Worm (Caenorhabditis elegans): ENCODE measurements around the gene C27D6.1.
A peak's percentile ranks its signal among the peaks of the same experiment; 100 is the strongest.

Gene C27D6.1

DNA sequence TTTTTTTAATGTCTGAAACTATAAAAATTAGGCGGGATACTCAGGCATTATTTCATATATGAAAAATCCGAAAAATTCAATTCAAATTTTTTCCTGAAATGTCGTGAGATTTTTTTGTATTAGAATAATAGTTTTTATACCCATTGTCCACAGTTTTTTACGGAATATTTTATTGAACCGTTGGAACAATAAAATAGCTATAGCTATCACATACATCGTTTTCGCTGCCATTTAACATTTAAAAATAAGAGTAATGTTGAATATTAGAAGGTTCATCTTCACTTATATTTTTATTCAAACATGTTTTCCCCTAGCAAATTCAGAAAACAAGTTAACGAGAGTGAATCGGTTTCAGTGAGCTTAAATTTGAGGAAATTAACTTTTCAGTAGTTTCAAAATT, 941 bp upstream of the C27D6.1 start, which contains the start of gene C27D6.15:
Gene C27D6.15 (plus strand): TSS at position 301 of the 400 bp plus-strand sequence.
- TF ChIP-seq hmg-4 (GFP tag; optimal IDR thresholded peaks at IDR 0.05), result no peak
- no peak for TF ChIP-seq pes-1 (GFP tag; IDR thresholded peaks at IDR 0.05)
- TF ChIP-seq ceh-13 (GFP tag; optimal IDR thresholded peaks at IDR 0.05), result no peak
- TF ChIP-seq B0310.2 (tag; optimal IDR thresholded peaks at IDR 0.05), result no peak
- no peak for TF ChIP-seq tra-4 (tag; optimal IDR thresholded peaks at IDR 0.05)
- TF ChIP-seq tbx-37 (GFP tag; conservative IDR thresholded peaks at IDR 0.05), result no peak
- no peak for TF ChIP-seq tbx-11 (GFP tag; IDR thresholded peaks at IDR 0.05)
- TF ChIP-seq scrt-1 (GFP tag; IDR thresholded peaks at IDR 0.05), result no peak
- no peak for TF ChIP-seq ama-1 (optimal IDR thresholded peaks at IDR 0.05)
- no peak for TF ChIP-seq ets-7 (tag; optimal IDR thresholded peaks at IDR 0.05)
- TF ChIP-seq aly-1 (tag; optimal IDR thresholded peaks at IDR 0.05), result no peak
- no peak for TF ChIP-seq F13C5.2 (tag; optimal IDR thresholded peaks at IDR 0.05)
- TF ChIP-seq sea-1 (GFP tag; conservative IDR thresholded peaks at IDR 0.05), result no peak
- no peak for TF ChIP-seq flt-1 (GFP tag; IDR thresholded peaks at IDR 0.05)
- TF ChIP-seq hnd-1 (tag; optimal IDR thresholded peaks at IDR 0.05), result no peak
- no peak for TF ChIP-seq hmbx-1 (tag; optimal IDR thresholded peaks at IDR 0.05)
- TF ChIP-seq ceh-36 (tag; optimal IDR thresholded peaks at IDR 0.05), result no peak

DNA sequence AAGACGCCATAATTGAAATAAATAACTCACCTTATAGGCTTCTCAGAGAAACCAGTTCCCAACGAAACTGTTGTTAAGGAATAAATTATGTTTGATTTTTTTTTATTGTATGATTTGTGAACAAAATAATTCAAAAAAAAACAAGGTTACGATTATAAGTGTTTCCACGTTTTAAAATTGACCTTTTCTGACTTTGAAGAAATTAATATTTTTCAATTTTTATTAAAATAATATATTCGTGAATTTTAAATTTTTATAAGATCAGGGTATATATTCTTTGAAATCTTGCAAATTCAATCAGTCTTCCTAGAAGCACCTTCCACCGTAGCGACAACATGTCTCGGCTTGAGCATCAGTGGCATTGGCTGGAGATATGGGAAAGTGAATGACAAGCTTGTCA, 1.8 kb downstream of the C27D6.1 start, which contains the start of gene C27D6.3:
Gene C27D6.3 (minus strand): TSS at position 101 of the 400 bp plus-strand sequence.
- no peak for TF ChIP-seq pes-1 (GFP tag; IDR thresholded peaks at IDR 0.05)
- TF ChIP-seq tbx-37 (GFP tag; conservative IDR thresholded peaks at IDR 0.05), result no peak
- TF ChIP-seq scrt-1 (GFP tag; IDR thresholded peaks at IDR 0.05), result no peak
- TF ChIP-seq flt-1 (GFP tag; IDR thresholded peaks at IDR 0.05), result no peak
- TF ChIP-seq B0310.2 (tag; optimal IDR thresholded peaks at IDR 0.05), result no peak
- no peak for TF ChIP-seq aly-1 (tag; optimal IDR thresholded peaks at IDR 0.05)
- TF ChIP-seq sea-1 (GFP tag; conservative IDR thresholded peaks at IDR 0.05), result no peak
- TF ChIP-seq hmbx-1 (tag; optimal IDR thresholded peaks at IDR 0.05), result no peak
- TF ChIP-seq tbx-11 (GFP tag; IDR thresholded peaks at IDR 0.05), result no peak
- TF ChIP-seq tra-4 (tag; optimal IDR thresholded peaks at IDR 0.05), result no peak
- TF ChIP-seq F13C5.2 (tag; optimal IDR thresholded peaks at IDR 0.05), result no peak

DNA sequence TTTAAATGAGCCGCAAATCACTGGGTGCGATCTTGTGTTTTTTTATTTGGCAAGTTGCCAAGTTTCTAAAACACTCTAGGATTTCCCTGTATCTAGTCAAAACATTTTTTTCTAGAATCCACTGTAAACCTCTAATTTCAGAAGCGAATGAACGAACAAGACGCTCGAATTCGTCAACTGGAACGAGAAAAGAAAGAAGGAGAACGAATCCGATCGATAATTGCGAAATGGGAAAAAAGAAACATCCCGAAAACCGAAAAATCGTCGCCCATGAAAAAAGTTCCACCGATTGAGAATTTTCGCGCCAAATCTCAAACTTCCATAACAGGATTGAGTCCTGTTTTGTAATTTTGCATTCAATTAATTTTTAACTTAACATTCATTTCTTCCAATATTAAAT, 4.4 kb downstream of the C27D6.1 start:
- TF ChIP-seq hnd-1 (tag; optimal IDR thresholded peaks at IDR 0.05), result no peak
- TF ChIP-seq hmg-4 (GFP tag; optimal IDR thresholded peaks at IDR 0.05), result no peak

DNA sequence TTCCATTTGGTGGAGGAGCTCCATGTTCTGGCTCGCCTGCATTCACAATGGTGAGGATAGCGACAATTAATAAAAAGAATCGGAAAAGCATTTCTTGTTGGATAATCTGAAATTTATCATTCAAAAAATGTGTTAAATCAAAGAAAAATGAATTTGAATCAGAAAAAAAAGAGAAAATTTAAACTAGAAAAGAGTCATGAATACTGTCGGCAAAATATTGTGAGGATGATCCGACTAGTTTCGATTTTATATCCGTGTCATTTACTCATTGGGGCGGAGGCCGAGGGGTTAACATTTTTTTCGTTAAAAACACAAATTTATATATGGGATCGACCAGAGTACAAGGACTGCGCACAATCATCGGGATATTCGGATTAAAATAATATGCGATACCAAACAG, 5.4 kb downstream of the C27D6.1 start, which contains the start of gene C27D6.12:
Gene C27D6.12 (minus strand): TSS at position 101 of the 400 bp plus-strand sequence.
- TF ChIP-seq tra-4 (tag; optimal IDR thresholded peaks at IDR 0.05) (no peak), flt-1 (GFP tag; IDR thresholded peaks at IDR 0.05) (no peak), hmbx-1 (tag; optimal IDR thresholded peaks at IDR 0.05) (no peak), ets-7 (tag; optimal IDR thresholded peaks at IDR 0.05) (no peak)

DNA sequence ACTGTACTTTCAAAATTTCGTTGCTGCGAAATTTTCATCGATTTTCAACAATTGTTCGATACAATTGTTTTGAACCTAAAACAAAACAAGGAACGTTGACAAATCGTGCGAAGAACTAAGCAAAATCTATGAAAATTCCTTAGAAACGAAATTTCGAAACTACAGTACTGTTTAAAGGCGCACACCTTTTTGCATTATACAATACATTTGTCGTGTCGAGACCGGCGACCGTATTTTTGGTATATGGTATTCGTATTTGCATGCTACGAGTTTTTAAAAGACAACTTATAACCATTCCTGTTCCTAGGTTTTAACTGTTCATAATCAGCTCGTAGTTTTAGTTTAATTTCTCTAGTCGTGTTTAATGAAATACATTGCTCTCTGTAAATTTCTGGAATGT, 6.1 kb downstream of the C27D6.1 start:
- TF ChIP-seq hnd-1 (tag; optimal IDR thresholded peaks at IDR 0.05) (no peak), aly-1 (tag; optimal IDR thresholded peaks at IDR 0.05) (no peak), flt-1 (GFP tag; IDR thresholded peaks at IDR 0.05) (no peak), ets-7 (tag; optimal IDR thresholded peaks at IDR 0.05) (no peak), hmbx-1 (tag; optimal IDR thresholded peaks at IDR 0.05) (no peak), tra-4 (tag; optimal IDR thresholded peaks at IDR 0.05) (no peak), F13C5.2 (tag; optimal IDR thresholded peaks at IDR 0.05) (no peak), ceh-36 (tag; optimal IDR thresholded peaks at IDR 0.05) (no peak), scrt-1 (GFP tag; IDR thresholded peaks at IDR 0.05) (no peak), B0310.2 (tag; optimal IDR thresholded peaks at IDR 0.05) (no peak), ceh-13 (GFP tag; optimal IDR thresholded peaks at IDR 0.05) (no peak), sea-1 (GFP tag; conservative IDR thresholded peaks at IDR 0.05) (no peak), tbx-11 (GFP tag; IDR thresholded peaks at IDR 0.05) (no peak), hmg-4 (GFP tag; optimal IDR thresholded peaks at IDR 0.05) (no peak), tbx-37 (GFP tag; conservative IDR thresholded peaks at IDR 0.05) (no peak), pes-1 (GFP tag; IDR thresholded peaks at IDR 0.05) (no peak), ama-1 (optimal IDR thresholded peaks at IDR 0.05) (no peak)

DNA sequence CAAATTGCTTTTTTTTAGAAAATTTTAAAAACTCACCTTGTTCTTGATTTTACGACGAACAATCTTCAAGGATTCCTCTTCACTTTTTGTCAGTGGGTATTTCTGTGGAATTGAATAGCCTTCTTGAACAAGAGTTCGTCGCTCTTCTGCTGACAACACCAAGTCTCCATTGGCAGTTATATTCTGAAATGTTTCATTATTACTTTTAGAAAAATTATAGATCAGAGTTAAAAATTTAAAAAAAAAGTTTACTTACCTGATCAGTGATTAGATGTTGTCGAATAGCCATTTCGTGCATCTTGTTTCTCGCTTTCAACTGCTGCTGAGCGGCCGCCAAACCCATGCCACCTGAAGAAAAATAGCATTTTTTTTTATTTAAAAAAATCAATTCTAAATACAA, 7.7 kb downstream of the C27D6.1 start:
- no peak for TF ChIP-seq hmg-4 (GFP tag; optimal IDR thresholded peaks at IDR 0.05)
- no peak for TF ChIP-seq aly-1 (tag; optimal IDR thresholded peaks at IDR 0.05)
- TF ChIP-seq flt-1 (GFP tag; IDR thresholded peaks at IDR 0.05), result no peak
- no peak for TF ChIP-seq ceh-13 (GFP tag; optimal IDR thresholded peaks at IDR 0.05)
- TF ChIP-seq ceh-36 (tag; optimal IDR thresholded peaks at IDR 0.05), result no peak
- no peak for TF ChIP-seq scrt-1 (GFP tag; IDR thresholded peaks at IDR 0.05)
- TF ChIP-seq tbx-37 (GFP tag; conservative IDR thresholded peaks at IDR 0.05), result no peak
- TF ChIP-seq hnd-1 (tag; optimal IDR thresholded peaks at IDR 0.05), result no peak
- TF ChIP-seq tbx-11 (GFP tag; IDR thresholded peaks at IDR 0.05), result no peak
- no peak for TF ChIP-seq ets-7 (tag; optimal IDR thresholded peaks at IDR 0.05)
- no peak for TF ChIP-seq hmbx-1 (tag; optimal IDR thresholded peaks at IDR 0.05)
- no peak for TF ChIP-seq pes-1 (GFP tag; IDR thresholded peaks at IDR 0.05)

DNA sequence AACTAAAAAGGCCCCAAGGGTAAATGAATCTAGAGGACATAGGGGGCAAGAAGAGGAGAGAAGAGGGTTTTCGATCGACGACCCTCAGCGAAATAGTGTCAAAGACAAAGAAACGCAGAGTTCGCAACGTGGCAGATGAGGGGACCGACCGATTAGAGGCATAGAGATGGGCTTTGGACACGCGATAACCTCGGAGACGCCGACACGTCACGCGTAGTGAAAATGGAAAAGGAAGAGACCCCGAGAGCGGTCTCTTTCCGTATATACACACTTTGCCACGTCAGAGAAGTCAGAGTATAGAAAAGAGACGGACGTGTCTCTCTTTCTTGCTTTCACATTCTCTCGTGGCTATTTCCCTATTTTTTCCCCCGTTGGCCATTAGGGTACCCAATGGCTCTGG, 8.9 kb downstream of the C27D6.1 start:
- TF ChIP-seq hnd-1 (tag; optimal IDR thresholded peaks at IDR 0.05), result no peak
- peak; percentile 53 for TF ChIP-seq hmg-4 (GFP tag; optimal IDR thresholded peaks at IDR 0.05)
- no peak for TF ChIP-seq hmbx-1 (tag; optimal IDR thresholded peaks at IDR 0.05)
- peak; percentile 59 for TF ChIP-seq aly-1 (tag; optimal IDR thresholded peaks at IDR 0.05)
- TF ChIP-seq F13C5.2 (tag; optimal IDR thresholded peaks at IDR 0.05), result peak; percentile 5
- no peak for TF ChIP-seq ama-1 (optimal IDR thresholded peaks at IDR 0.05)
- TF ChIP-seq scrt-1 (GFP tag; IDR thresholded peaks at IDR 0.05), result no peak
- TF ChIP-seq ets-7 (tag; optimal IDR thresholded peaks at IDR 0.05), result no peak
- TF ChIP-seq tbx-11 (GFP tag; IDR thresholded peaks at IDR 0.05), result peak; percentile 54; the same call in 1 of the 2 replicates
- 0 out of 2 replicates have a peak, but pooled peaks have one; percentile 10 for TF ChIP-seq pes-1 (GFP tag; IDR thresholded peaks at IDR 0.05)
- TF ChIP-seq sea-1 (GFP tag; conservative IDR thresholded peaks at IDR 0.05), result no peak

DNA sequence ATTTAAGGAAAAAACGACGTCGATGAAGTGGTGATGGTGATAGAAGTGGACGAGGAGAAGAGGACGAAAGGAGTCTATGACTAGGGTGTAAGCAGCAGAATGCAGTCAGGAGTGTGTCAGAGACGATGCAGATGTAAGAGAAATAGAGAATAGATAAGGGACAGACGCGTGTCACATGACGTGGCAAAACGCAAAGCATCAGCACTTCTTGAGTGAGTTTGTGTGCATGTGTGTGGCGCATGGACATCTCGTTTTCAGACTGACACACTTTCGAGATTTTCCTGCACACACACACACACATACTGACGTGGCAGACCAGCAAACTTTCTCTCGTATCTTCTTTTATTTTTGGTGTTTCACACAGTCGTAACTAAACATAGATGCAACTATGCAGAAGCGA, 9.9 kb downstream of the C27D6.1 start:
- TF ChIP-seq ama-1 (optimal IDR thresholded peaks at IDR 0.05), result no peak
- TF ChIP-seq pes-1 (GFP tag; IDR thresholded peaks at IDR 0.05), result no peak
- no peak for TF ChIP-seq hmg-4 (GFP tag; optimal IDR thresholded peaks at IDR 0.05)
- no peak for TF ChIP-seq ets-7 (tag; optimal IDR thresholded peaks at IDR 0.05)
- TF ChIP-seq hmbx-1 (tag; optimal IDR thresholded peaks at IDR 0.05), result no peak
